Worm (Caenorhabditis elegans) whole organism, L3 larva: ENCODE measurements around the gene F52H2.1.

Experiments used
- R02D3.7 ChIP-seq: fragments of 150-350 bp; optimal IDR thresholded peaks from 2 replicates; lab custom pipeline; 2014; ENCODE audit warnings: missing biosample characterization, missing genetic modification characterization
- ama-1 ChIP-seq: fragments of 150-350 bp; optimal IDR thresholded peaks from 2 replicates; lab custom pipeline; 2018
- ceh-28 ChIP-seq: fragments of 150-350 bp; optimal IDR thresholded peaks from 2 replicates; lab custom pipeline; 2014; ENCODE audit warnings: missing biosample characterization, missing genetic modification reagents, missing genetic modification characterization
- ceh-82 ChIP-seq: fragments of 150-350 bp; optimal IDR thresholded peaks from 2 replicates; lab custom pipeline; 2014; ENCODE audit warnings: missing biosample characterization, missing genetic modification characterization
- ceh-9 ChIP-seq: sonication (generic microtip); optimal IDR thresholded peaks from 2 replicates; lab custom pipeline; 2018; ENCODE audit warnings: missing biosample characterization, missing genetic modification characterization
- daf-12 ChIP-seq: fragments of 150-350 bp; optimal IDR thresholded peaks from 2 replicates; lab custom pipeline; 2014; ENCODE audit warnings: missing biosample characterization, missing genetic modification reagents, missing genetic modification characterization
- egl-27 ChIP-seq: sonication (generic microtip); optimal IDR thresholded peaks from 4 replicates; lab custom pipeline; 2017; ENCODE audit warnings: missing biosample characterization, missing genetic modification reagents, missing genetic modification characterization
- elt-2 ChIP-seq: sonication (generic microtip); optimal IDR thresholded peaks from 2 replicates; lab custom pipeline; 2016; ENCODE audit warnings: missing genetic modification reagents, mild to moderate bottlenecking, missing genetic modification characterization, missing compliant biosample characterization
- elt-3 ChIP-seq, 3 experiments: fragments of 150-350 bp in 1 of 3; sonication (generic microtip) in 2 of 3; optimal IDR thresholded peaks; 2 replicates in 2 of 3; 4 replicates in 1 of 3; lab custom pipeline; 2014 to 2017; ENCODE audit warnings: missing biosample characterization in 3 of 3, missing genetic modification characterization in 3 of 3
- fkh-10 ChIP-seq: sonication (generic microtip); optimal IDR thresholded peaks from 2 replicates; lab custom pipeline; 2017; ENCODE audit warnings: missing biosample characterization, missing genetic modification reagents, missing genetic modification characterization
- fos-1 ChIP-seq: fragments of 150-350 bp; optimal IDR thresholded peaks from 2 replicates; lab custom pipeline; 2014; ENCODE audit warnings: missing biosample characterization, missing genetic modification characterization
- jun-1 ChIP-seq: fragments of 150-350 bp; optimal IDR thresholded peaks from 2 replicates; lab custom pipeline; 2014; ENCODE audit warnings: missing biosample characterization, missing genetic modification reagents, missing genetic modification characterization
- lin-39 ChIP-seq: fragments of 150-350 bp; optimal IDR thresholded peaks from 2 replicates; lab custom pipeline; 2018; ENCODE audit warnings: missing biosample characterization, missing genetic modification reagents, missing genetic modification characterization
- lsy-12 ChIP-seq: sonication (generic microtip); optimal IDR thresholded peaks from 2 replicates; lab custom pipeline; 2016; ENCODE audit warnings: mild to moderate bottlenecking, missing genetic modification characterization, missing compliant biosample characterization
- mdl-1 ChIP-seq: fragments of 150-350 bp; optimal IDR thresholded peaks from 2 replicates; lab custom pipeline; 2014; ENCODE audit warnings: missing biosample characterization, missing genetic modification characterization
- nfya-1 ChIP-seq: sonication (generic microtip); optimal IDR thresholded peaks from 2 replicates; lab custom pipeline; 2017; ENCODE audit warnings: missing genetic modification characterization, mild to moderate bottlenecking, missing compliant biosample characterization, antibody characterized with exemption, moderate library complexity; ENCODE audit not compliant: insufficient read depth
- nhr-23 ChIP-seq: fragments of 150-350 bp; optimal IDR thresholded peaks from 2 replicates; lab custom pipeline; 2014; ENCODE audit warnings: missing biosample characterization, missing genetic modification reagents, missing genetic modification characterization
- nhr-237 ChIP-seq: fragments of 150-350 bp; optimal IDR thresholded peaks from 2 replicates; lab custom pipeline; 2014; ENCODE audit warnings: missing biosample characterization, missing genetic modification characterization
- nhr-28 ChIP-seq: fragments of 150-350 bp; optimal IDR thresholded peaks from 2 replicates; lab custom pipeline; 2014; ENCODE audit warnings: missing biosample characterization, missing genetic modification characterization
- nhr-43 ChIP-seq: sonication (generic microtip); optimal IDR thresholded peaks from 2 replicates; lab custom pipeline; 2016; ENCODE audit warnings: mild to moderate bottlenecking, missing genetic modification characterization, missing compliant biosample characterization; ENCODE audit not compliant: poor library complexity, severe bottlenecking
- nhr-67 ChIP-seq: fragments of 150-350 bp; optimal IDR thresholded peaks from 2 replicates; lab custom pipeline; 2014; ENCODE audit warnings: missing biosample characterization, missing genetic modification characterization
- nhr-77 ChIP-seq: fragments of 150-350 bp; optimal IDR thresholded peaks from 2 replicates; lab custom pipeline; 2014; ENCODE audit warnings: missing biosample characterization, missing genetic modification characterization
- pha-4 ChIP-seq: fragments of 150-350 bp; optimal IDR thresholded peaks from 2 replicates; lab custom pipeline; 2014; ENCODE audit warnings: missing biosample characterization, missing genetic modification reagents, missing genetic modification characterization
- pqm-1 ChIP-seq: fragments of 150-350 bp; optimal IDR thresholded peaks from 2 replicates; lab custom pipeline; 2017; ENCODE audit warnings: missing biosample characterization, missing genetic modification characterization, inconsistent platforms
- sea-2 ChIP-seq: fragments of 150-350 bp; sonication (generic microtip); optimal IDR thresholded peaks from 4 replicates; lab custom pipeline; 2014; ENCODE audit warnings: missing biosample characterization, missing genetic modification reagents, missing genetic modification characterization
- skn-1 ChIP-seq: fragments of 150-350 bp; optimal IDR thresholded peaks from 2 replicates; lab custom pipeline; 2014; ENCODE audit warnings: missing biosample characterization, missing genetic modification characterization
- snpc-4 ChIP-seq: fragments of 150-350 bp; optimal IDR thresholded peaks from 2 replicates; lab custom pipeline; 2014; ENCODE audit warnings: missing biosample characterization, missing genetic modification characterization
- unc-39 ChIP-seq: sonication (generic microtip); optimal IDR thresholded peaks from 4 replicates; lab custom pipeline; 2017; ENCODE audit warnings: missing biosample characterization, missing genetic modification characterization
- unc-62 ChIP-seq: fragments of 150-350 bp; sonication (generic microtip); optimal IDR thresholded peaks from 4 replicates; lab custom pipeline; 2014; ENCODE audit warnings: missing biosample characterization, missing genetic modification reagents, missing genetic modification characterization
- zag-1 ChIP-seq: fragments of 150-350 bp; optimal IDR thresholded peaks from 2 replicates; lab custom pipeline; 2014; ENCODE audit warnings: missing biosample characterization, missing genetic modification characterization
- ztf-4 ChIP-seq: fragments of 150-350 bp; optimal IDR thresholded peaks from 2 replicates; lab custom pipeline; 2014; ENCODE audit warnings: missing biosample characterization, missing genetic modification characterization

The F52H2.1 gene

DNA sequence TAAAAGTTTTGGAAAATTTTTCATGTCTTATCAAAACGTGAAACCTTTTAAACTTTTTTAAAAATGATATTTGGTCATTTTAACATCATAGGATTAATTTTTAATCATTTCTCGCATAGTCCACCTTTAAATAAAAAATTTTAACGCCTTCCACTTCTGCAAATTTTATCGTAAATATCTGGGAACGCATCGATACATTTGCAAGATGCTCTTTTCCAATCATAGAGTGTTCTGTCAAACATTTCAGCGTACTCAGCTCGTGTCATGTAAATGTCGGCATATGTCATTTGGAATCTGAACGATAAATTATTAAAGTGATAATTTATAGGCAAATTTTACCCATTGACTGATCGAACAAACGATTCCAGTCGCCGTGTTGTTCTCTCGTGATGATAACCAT is 12.9 kb upstream of the F52H2.1 start, which contains the start of gene F52H2.5:
F52H2.5 (minus strand) TSS at position 101 of the 400 bp plus-strand sequence.
- TF ChIP-seq sea-2 (GFP tag; lab: Kevin White, UChicago): no peak

- TF ChIP-seq fos-1 (tag; lab: Kevin White, UChicago): no peak
- TF ChIP-seq ama-1 (lab: Kevin White, UChicago): no peak
Observed at ce11 chrX:2564047-2564446, 8.9 kb upstream of the F52H2.1 start, which contains the start of gene dhcr-24. dhcr-24 (minus strand) TSS chrX:2564147.

- TF ChIP-seq zag-1: no peak
- peak; percentile 86 for TF ChIP-seq elt-2 (tag; lab: Kevin White, UChicago)
- TF ChIP-seq pqm-1 (tag; lab: Kevin White, UChicago): peak; percentile 57
- peak; percentile 37 for TF ChIP-seq pha-4 (tag; lab: Kevin White, UChicago)
- TF ChIP-seq, all 47 proteins: peak for 3
Observed at ce11 chrX:2565308-2565773, 7.6 kb upstream of the F52H2.1 start, which contains the start of gene F52H2.15. F52H2.15 (plus strand) TSS chrX:2565358.

DNA sequence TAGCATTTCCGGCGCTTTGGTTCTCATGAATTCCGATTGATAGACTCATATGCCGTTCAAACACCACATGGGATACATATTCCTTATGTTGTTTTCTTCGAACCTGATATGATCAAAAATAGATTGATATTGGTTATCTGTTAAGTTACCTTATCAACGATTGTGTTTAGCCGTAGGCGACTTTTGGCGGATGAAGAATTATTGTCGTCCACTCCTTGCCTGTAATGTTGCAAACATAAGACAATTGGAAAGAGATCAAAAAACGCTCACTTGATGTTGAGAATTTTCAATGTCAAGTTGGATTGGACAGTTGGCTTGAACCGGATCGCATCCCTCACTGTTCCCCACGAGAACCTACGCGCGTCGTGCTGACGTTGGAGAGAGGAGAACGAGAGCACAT is 5.1 kb upstream of the F52H2.1 start:
- TF ChIP-seq nhr-43 (tag; lab: Kevin White, UChicago) (no peak), elt-3 (tag; optimal IDR thresholded peaks at IDR 0.05; lab: Kevin White, UChicago) (peak in 2 of 3 experiments; percentile 55 to 59), egl-27 (tag; lab: Kevin White, UChicago) (no peak), elt-2 (tag; lab: Kevin White, UChicago) (no peak)
- TF ChIP-seq, all 47 proteins: peak for 1

DNA sequence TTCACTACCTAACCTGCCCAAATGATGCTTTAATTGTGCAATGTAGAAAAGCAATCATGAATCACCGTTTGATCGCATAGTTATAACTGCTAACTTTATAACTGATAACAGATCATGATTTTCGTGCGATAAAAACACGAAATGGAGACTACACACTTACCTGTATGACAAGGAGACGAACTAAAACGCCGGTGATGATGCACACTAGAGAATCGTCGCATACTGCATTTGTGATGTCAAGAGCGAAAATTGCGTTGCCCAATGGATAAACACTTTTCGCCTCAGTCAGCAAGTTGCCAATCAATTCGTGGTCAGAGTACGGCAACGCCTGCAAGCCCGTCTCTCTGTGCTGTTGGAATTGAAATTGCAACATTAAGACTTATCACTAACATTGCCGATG is 3.9 kb upstream of the F52H2.1 start:
- TF ChIP-seq R02D3.7 (tag; lab: Kevin White, UChicago) (no peak), egl-27 (tag; lab: Kevin White, UChicago) (peak; percentile 31), elt-2 (tag; lab: Kevin White, UChicago) (peak; percentile 98), ceh-28 (peak; percentile 23), skn-1 (peak; percentile 57), nhr-43 (tag; lab: Kevin White, UChicago) (no peak), nhr-77 (tag; lab: Kevin White, UChicago) (no peak), pqm-1 (tag; lab: Kevin White, UChicago) (peak; percentile 98), ztf-4 (tag; lab: Kevin White, UChicago) (no peak), nhr-237 (no peak), lin-39 (no peak), pha-4 (tag; lab: Kevin White, UChicago) (no peak), unc-39 (no peak), jun-1 (tag; lab: Kevin White, UChicago) (peak; percentile 78)

DNA sequence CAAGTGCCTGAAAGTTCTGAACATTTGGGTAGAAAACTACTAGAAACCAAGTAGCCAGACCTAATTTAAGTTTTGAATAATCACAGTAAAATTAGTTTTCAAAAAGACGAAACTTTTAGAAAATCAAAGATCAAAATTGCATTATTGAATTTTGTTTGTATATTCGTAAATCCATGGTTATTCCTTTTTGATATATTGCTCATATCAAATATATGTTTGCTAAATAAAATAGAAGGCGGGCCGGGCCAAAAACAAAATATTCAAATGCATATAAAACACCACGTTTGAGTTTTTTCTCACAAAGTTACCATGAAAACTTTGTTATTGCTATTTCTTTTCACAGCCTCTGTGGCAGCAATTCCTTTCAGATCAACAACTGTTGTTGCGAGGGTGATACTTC is 4.5 kb downstream of the F52H2.1 start, which contains the start of gene ttr-42:
ttr-42 (plus strand) TSS at position 301 of the 400 bp plus-strand sequence.
- TF ChIP-seq snpc-4 (tag; lab: Kevin White, UChicago): no peak
- no peak for TF ChIP-seq ceh-9 (tag; lab: Kevin White, UChicago)
- TF ChIP-seq elt-2 (tag; lab: Kevin White, UChicago): no peak
- no peak for TF ChIP-seq nhr-67 (tag; lab: Kevin White, UChicago)
- no peak for TF ChIP-seq nhr-23 (tag; lab: Kevin White, UChicago)
- TF ChIP-seq nfya-1: no peak
- TF ChIP-seq ceh-28: no peak

DNA sequence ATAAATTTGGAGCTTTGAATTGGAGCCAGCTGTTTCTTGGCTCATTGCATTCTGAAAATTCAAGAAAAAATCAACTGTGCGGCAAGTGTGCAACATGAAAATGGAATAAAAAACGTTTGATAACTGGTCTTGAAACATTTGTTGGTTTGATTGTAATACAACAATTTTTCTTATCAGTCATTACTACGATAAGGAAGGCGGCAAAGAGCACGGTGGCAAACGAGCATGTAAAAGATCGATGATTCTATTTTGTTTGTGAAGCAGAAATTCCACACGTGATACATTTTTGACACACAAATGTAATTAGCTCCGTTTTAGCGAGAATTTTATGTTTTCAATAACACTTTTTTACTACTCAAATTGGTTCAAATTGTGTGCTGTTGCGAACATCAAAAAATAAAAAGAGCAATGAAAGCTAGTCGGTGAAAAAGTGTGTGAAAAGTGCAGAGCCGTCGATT is 7.7 kb downstream of the F52H2.1 start, which contains the start of gene H01M10.1:
H01M10.1 (minus strand) TSS at position 51 of the 458 bp plus-strand sequence.
- TF ChIP-seq nhr-77 (tag; lab: Kevin White, UChicago) (no peak), jun-1 (tag; lab: Kevin White, UChicago) (peak; percentile 74), elt-2 (tag; lab: Kevin White, UChicago) (peak; percentile 96), lsy-12 (tag; lab: Kevin White, UChicago) (no peak), nhr-28 (tag; lab: Kevin White, UChicago) (no peak), ceh-82 (tag; lab: Kevin White, UChicago) (no peak), daf-12 (tag; lab: Kevin White, UChicago) (no peak), skn-1 (no peak), pqm-1 (tag; lab: Kevin White, UChicago) (peak; percentile 72), snpc-4 (tag; lab: Kevin White, UChicago) (no peak), fkh-10 (no peak), mdl-1 (no peak), ama-1 (lab: Kevin White, UChicago) (no peak), unc-62 (GFP tag; lab: Kevin White, UChicago) (no peak), pha-4 (tag; lab: Kevin White, UChicago) (peak; percentile 58), zag-1 (no peak)
